Worm (Caenorhabditis elegans) whole organism, L1 larva: ENCODE results near the gene vig-1.

ENCODE experiments used
- ama-1 ChIP-seq: fragments of 150-350 bp; optimal IDR thresholded peaks from 2 replicates; lab custom pipeline; 2014
- ceh-82 ChIP-seq, 3 experiments: fragments of 150-350 bp in 1 of 3; sonication (generic microtip) in 2 of 3; optimal IDR thresholded peaks; 2 replicates each; lab custom pipeline; 2014 to 2017; ENCODE audit warnings: missing biosample characterization in 3 of 3, missing genetic modification characterization in 3 of 3
- ceh-90 ChIP-seq: sonication (generic microtip); optimal IDR thresholded peaks from 2 replicates; lab custom pipeline; 2016; ENCODE audit warnings: missing genetic modification characterization, missing compliant biosample characterization
- dpl-1 ChIP-seq, 3 experiments: fragments of 150-350 bp in 2 of 3; sonication (generic microtip) in 1 of 3; optimal IDR thresholded peaks; 2 replicates each; lab custom pipeline; 2014 to 2017; ENCODE audit warnings: missing biosample characterization in 3 of 3, missing genetic modification characterization in 3 of 3, missing genetic modification reagents in 3 of 3
- efl-3 ChIP-seq: fragments of 200-800 bp; sonication (Bioruptor generic); optimal IDR thresholded peaks from 2 replicates; lab custom pipeline; 2018; ENCODE audit warnings: mild to moderate bottlenecking, missing genetic modification characterization, missing compliant biosample characterization
- nhr-20 ChIP-seq: sonication (generic microtip); optimal IDR thresholded peaks from 2 replicates; lab custom pipeline; 2016; ENCODE audit warnings: mild to moderate bottlenecking, missing genetic modification characterization, missing compliant biosample characterization
- nhr-237 ChIP-seq: fragments of 150-350 bp; optimal IDR thresholded peaks from 2 replicates; lab custom pipeline; 2014; ENCODE audit warnings: missing biosample characterization, missing genetic modification characterization

ce11 chrII:1320987-1321807, at the start of gene vig-1:
- no peak for TF ChIP-seq dpl-1 (GFP tag; optimal IDR thresholded peaks at IDR 0.05; lab: Kevin White, UChicago)
- TF ChIP-seq nhr-20 (tag; lab: Kevin White, UChicago) = no peak
- no peak for TF ChIP-seq efl-3 (GFP tag; lab: Kevin White, UChicago)
- TF ChIP-seq nhr-237 = no peak
- no peak for TF ChIP-seq ama-1 (lab: Kevin White, UChicago)
- no peak for TF ChIP-seq ceh-82 (tag; optimal IDR thresholded peaks at IDR 0.05; lab: Kevin White, UChicago)
- TF ChIP-seq ceh-90 = no peak
